Fruit fly (Drosophila melanogaster) whole organism, adult: ENCODE measurements around the gene Tsp66E.
A peak's percentile ranks its signal among the peaks of the same experiment; 100 is the strongest.

Experiments used
- CG11617 ChIP-seq: fragments of 200-800 bp; sonication (Bioruptor generic); optimal IDR thresholded peaks from 2 replicates; lab custom pipeline; 2017; ENCODE audit warnings: mild to moderate bottlenecking, missing biosample characterization, missing genetic modification reagents, missing genetic modification characterization
- CG12768 ChIP-seq: fragments of 200-800 bp; sonication (Bioruptor generic); optimal IDR thresholded peaks from 2 replicates; lab custom pipeline; 2017; ENCODE audit warnings: missing biosample characterization, missing genetic modification characterization, mild to moderate bottlenecking, moderate library complexity, missing genetic modification reagents
- CG14711 ChIP-seq: fragments of 200-800 bp; sonication (Bioruptor generic); optimal IDR thresholded peaks from 2 replicates; lab custom pipeline; 2018; ENCODE audit warnings: missing biosample characterization, mild to moderate bottlenecking, missing genetic modification characterization, moderate library complexity
- CG1620 ChIP-seq: fragments of 200-800 bp; sonication (Bioruptor generic); optimal IDR thresholded peaks from 2 replicates; lab custom pipeline; 2016; ENCODE audit warnings: missing biosample characterization, missing genetic modification characterization
- CG33017 ChIP-seq: fragments of 200-800 bp; sonication (Bioruptor generic); optimal IDR thresholded peaks from 2 replicates; lab custom pipeline; 2018; ENCODE audit warnings: missing biosample characterization, mild to moderate bottlenecking, missing genetic modification characterization, moderate library complexity
- CG5204 ChIP-seq: fragments of 200-800 bp; sonication (Bioruptor generic); optimal IDR thresholded peaks from 2 replicates; lab custom pipeline; 2016; ENCODE audit warnings: missing biosample characterization, missing genetic modification characterization
- CG7045 ChIP-seq: fragments of 200-800 bp; sonication (Bioruptor generic); optimal IDR thresholded peaks from 2 replicates; lab custom pipeline; 2017; ENCODE audit warnings: missing biosample characterization, mild to moderate bottlenecking, missing genetic modification characterization
- CG7101 ChIP-seq: fragments of 200-800 bp; sonication (Bioruptor generic); optimal IDR thresholded peaks from 2 replicates; lab custom pipeline; 2018; ENCODE audit warnings: missing biosample characterization, mild to moderate bottlenecking, missing genetic modification characterization, moderate library complexity
- Clk ChIP-seq: fragments of 200-800 bp; sonication (Bioruptor generic); optimal IDR thresholded peaks from 2 replicates; lab custom pipeline; 2017; ENCODE audit warnings: missing biosample characterization, missing genetic modification characterization
- Crg-1 ChIP-seq: fragments of 200-800 bp; sonication (Bioruptor generic); optimal IDR thresholded peaks from 2 replicates; lab custom pipeline; 2016; ENCODE audit warnings: missing biosample characterization, missing genetic modification characterization
- Hr96 ChIP-seq: fragments of 200-800 bp; sonication (Bioruptor generic); optimal IDR thresholded peaks from 2 replicates; lab custom pipeline; 2016; ENCODE audit warnings: missing biosample characterization, missing genetic modification characterization
- Mnt ChIP-seq: fragments of 200-800 bp; sonication (Bioruptor generic); optimal IDR thresholded peaks from 2 replicates; lab custom pipeline; 2016; ENCODE audit warnings: missing biosample characterization, mild to moderate bottlenecking, missing genetic modification characterization
- bab1 ChIP-seq: fragments of 200-800 bp; sonication (Bioruptor generic); optimal IDR thresholded peaks from 3 replicates; lab custom pipeline; 2019; ENCODE audit warnings: missing biosample characterization, mild to moderate bottlenecking, missing genetic modification characterization, moderate library complexity
- cic ChIP-seq: fragments of 200-800 bp; sonication (Bioruptor generic); optimal IDR thresholded peaks from 2 replicates; lab custom pipeline; 2017; ENCODE audit warnings: missing biosample characterization, mild to moderate bottlenecking, missing genetic modification characterization, moderate library complexity
- cnc ChIP-seq, 2 experiments: fragments of >200 bp; optimal IDR thresholded peaks; 2 replicates each; lab custom pipeline; 2017
- kay ChIP-seq: fragments of 200-800 bp; sonication (Bioruptor generic); peaks from one replicate; lab custom pipeline; 2016; ENCODE audit warnings: missing biosample characterization, missing genetic modification characterization, borderline replicate concordance
- ovo ChIP-seq: fragments of 200-800 bp; sonication (Bioruptor generic); optimal IDR thresholded peaks from 2 replicates; lab custom pipeline; 2016; ENCODE audit warnings: missing biosample characterization, missing genetic modification characterization
- pad ChIP-seq: fragments of 200-800 bp; sonication (Bioruptor generic); optimal IDR thresholded peaks from 3 replicates; lab custom pipeline; 2017; ENCODE audit warnings: missing biosample characterization, missing genetic modification characterization, mild to moderate bottlenecking, moderate library complexity, missing genetic modification reagents
- tj ChIP-seq: fragments of 200-800 bp; sonication (Bioruptor generic); optimal IDR thresholded peaks from 3 replicates; lab custom pipeline; 2017; ENCODE audit warnings: missing biosample characterization, mild to moderate bottlenecking, missing genetic modification characterization, moderate library complexity
- toe ChIP-seq: fragments of 200-800 bp; sonication (Bioruptor generic); optimal IDR thresholded peaks from 2 replicates; lab custom pipeline; 2016; ENCODE audit warnings: missing biosample characterization, missing genetic modification characterization

The Tsp66E gene

DNA sequence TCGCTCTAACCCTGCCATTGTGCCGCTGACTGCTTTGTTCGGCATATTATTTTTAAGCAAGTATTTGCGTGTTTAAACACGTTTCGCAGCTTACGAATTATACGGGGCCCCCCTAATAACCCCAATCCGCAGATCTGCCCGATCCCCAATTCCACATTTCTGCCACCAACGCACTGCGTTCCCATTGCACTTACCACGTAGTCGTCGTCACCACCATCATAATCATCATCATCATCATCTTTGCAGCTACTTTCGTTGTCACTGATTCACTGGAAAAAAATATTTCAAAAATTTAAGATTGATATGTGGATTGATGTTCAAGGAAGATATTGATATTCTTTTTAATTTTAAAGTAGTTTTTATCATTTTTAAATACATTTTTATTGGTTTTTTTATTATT is 32.8 kb upstream of the Tsp66E start:
- TF ChIP-seq cic (GFP tag; lab: Kevin White, UChicago), result no peak
- no peak for TF ChIP-seq Crg-1 (GFP tag; lab: Kevin White, UChicago)
- TF ChIP-seq toe (GFP tag; lab: Kevin White, UChicago), result no peak
- TF ChIP-seq ovo (GFP tag; lab: Kevin White, UChicago), result no peak
- no peak for TF ChIP-seq CG7045 (GFP tag; lab: Kevin White, UChicago)
- TF ChIP-seq Hr96 (GFP tag; lab: Kevin White, UChicago), result no peak
- TF ChIP-seq Clk (GFP tag; lab: Kevin White, UChicago), result no peak
- no peak for TF ChIP-seq CG7101 (tag; lab: Kevin White, UChicago)
- TF ChIP-seq CG1620 (GFP tag; lab: Kevin White, UChicago), result no peak
- no peak for TF ChIP-seq kay (GFP tag; lab: Kevin White, UChicago)

dm6 chr3L:8881778-8882366 is 30.4 kb upstream of the Tsp66E start:
- TF ChIP-seq toe (GFP tag; lab: Kevin White, UChicago), result no peak
- no peak for TF ChIP-seq CG14711
- no peak for TF ChIP-seq Mnt (GFP tag; lab: Kevin White, UChicago)
- no peak for TF ChIP-seq CG12768
- TF ChIP-seq CG33017 (tag; lab: Kevin White, UChicago), result no peak
- no peak for TF ChIP-seq kay (GFP tag; lab: Kevin White, UChicago)
- TF ChIP-seq cic (GFP tag; lab: Kevin White, UChicago), result no peak
- TF ChIP-seq Hr96 (GFP tag; lab: Kevin White, UChicago), result no peak
- TF ChIP-seq Crg-1 (GFP tag; lab: Kevin White, UChicago), result no peak
- no peak for TF ChIP-seq CG7045 (GFP tag; lab: Kevin White, UChicago)
- no peak for TF ChIP-seq cnc (optimal IDR thresholded peaks at IDR 0.05; lab: Kevin White, UChicago)
- TF ChIP-seq CG5204 (GFP tag; lab: Kevin White, UChicago), result no peak
- no peak for TF ChIP-seq CG7101 (tag; lab: Kevin White, UChicago)
- TF ChIP-seq tj (GFP tag; lab: Kevin White, UChicago), result no peak

dm6 chr3L:8888533-8888932 is 23.8 kb upstream of the Tsp66E start, which contains the start of gene CG43169:
TSS of gene CG43169 (minus strand) at chr3L:8888633.
- TF ChIP-seq Hr96 (GFP tag; lab: Kevin White, UChicago), result no peak
- no peak for TF ChIP-seq CG7101 (tag; lab: Kevin White, UChicago)
- no peak for TF ChIP-seq CG7045 (GFP tag; lab: Kevin White, UChicago)
- no peak for TF ChIP-seq CG1620 (GFP tag; lab: Kevin White, UChicago)
- TF ChIP-seq kay (GFP tag; lab: Kevin White, UChicago), result no peak
- TF ChIP-seq Mnt (GFP tag; lab: Kevin White, UChicago), result no peak
- no peak for TF ChIP-seq pad (GFP tag; lab: Kevin White, UChicago)
- no peak for TF ChIP-seq tj (GFP tag; lab: Kevin White, UChicago)
- no peak for TF ChIP-seq toe (GFP tag; lab: Kevin White, UChicago)
- no peak for TF ChIP-seq CG5204 (GFP tag; lab: Kevin White, UChicago)
- no peak for TF ChIP-seq CG33017 (tag; lab: Kevin White, UChicago)
- no peak for TF ChIP-seq Clk (GFP tag; lab: Kevin White, UChicago)
- TF ChIP-seq bab1 (GFP tag; lab: Kevin White, UChicago), result no peak
- TF ChIP-seq CG14711, result no peak
- no peak for TF ChIP-seq CG12768
- no peak for TF ChIP-seq cnc (optimal IDR thresholded peaks at IDR 0.05; lab: Kevin White, UChicago)
- TF ChIP-seq ovo (GFP tag; lab: Kevin White, UChicago), result no peak
- no peak for TF ChIP-seq CG11617 (GFP tag; lab: Kevin White, UChicago)
- no peak for TF ChIP-seq cic (GFP tag; lab: Kevin White, UChicago)

- TF ChIP-seq CG14711 (no peak), CG1620 (GFP tag; lab: Kevin White, UChicago) (no peak), ovo (GFP tag; lab: Kevin White, UChicago) (no peak), tj (GFP tag; lab: Kevin White, UChicago) (no peak), cnc (optimal IDR thresholded peaks at IDR 0.05; lab: Kevin White, UChicago) (no peak), Mnt (GFP tag; lab: Kevin White, UChicago) (no peak), bab1 (GFP tag; lab: Kevin White, UChicago) (no peak), CG33017 (tag; lab: Kevin White, UChicago) (no peak), CG5204 (GFP tag; lab: Kevin White, UChicago) (no peak), pad (GFP tag; lab: Kevin White, UChicago) (no peak), Crg-1 (GFP tag; lab: Kevin White, UChicago) (no peak), cic (GFP tag; lab: Kevin White, UChicago) (no peak), toe (GFP tag; lab: Kevin White, UChicago) (no peak)
Observed at dm6 chr3L:8891167-8891618, 21.1 kb upstream of the Tsp66E start, which contains the start of gene Mcm7. TSS of gene Mcm7 (plus strand) at chr3L:8891596.

DNA sequence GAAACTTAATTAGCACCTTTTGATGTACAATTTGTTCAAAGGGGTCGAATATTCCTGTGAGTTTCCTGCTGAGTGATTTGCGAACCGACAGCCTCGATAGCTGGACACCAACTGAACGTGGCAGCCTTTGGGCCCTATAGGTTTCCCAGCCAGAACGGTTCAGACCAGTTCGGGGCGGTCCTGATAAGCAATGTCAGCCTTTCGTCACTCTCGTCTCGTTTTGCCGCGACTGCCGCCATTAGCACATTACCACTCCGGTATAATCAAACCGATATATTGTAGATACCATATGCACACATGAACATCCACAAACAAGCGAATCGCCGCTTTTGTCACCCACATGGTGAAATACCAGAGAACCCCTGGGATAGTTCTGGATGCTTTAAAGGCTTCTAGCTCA is 7.2 kb upstream of the Tsp66E start, which contains the start of gene TrpA1:
Gene TrpA1, minus strand, starts transcription at position 101 of the 400 bp plus-strand sequence.
- TF ChIP-seq CG12768 (no peak), tj (GFP tag; lab: Kevin White, UChicago) (no peak), ovo (GFP tag; lab: Kevin White, UChicago) (no peak)

DNA sequence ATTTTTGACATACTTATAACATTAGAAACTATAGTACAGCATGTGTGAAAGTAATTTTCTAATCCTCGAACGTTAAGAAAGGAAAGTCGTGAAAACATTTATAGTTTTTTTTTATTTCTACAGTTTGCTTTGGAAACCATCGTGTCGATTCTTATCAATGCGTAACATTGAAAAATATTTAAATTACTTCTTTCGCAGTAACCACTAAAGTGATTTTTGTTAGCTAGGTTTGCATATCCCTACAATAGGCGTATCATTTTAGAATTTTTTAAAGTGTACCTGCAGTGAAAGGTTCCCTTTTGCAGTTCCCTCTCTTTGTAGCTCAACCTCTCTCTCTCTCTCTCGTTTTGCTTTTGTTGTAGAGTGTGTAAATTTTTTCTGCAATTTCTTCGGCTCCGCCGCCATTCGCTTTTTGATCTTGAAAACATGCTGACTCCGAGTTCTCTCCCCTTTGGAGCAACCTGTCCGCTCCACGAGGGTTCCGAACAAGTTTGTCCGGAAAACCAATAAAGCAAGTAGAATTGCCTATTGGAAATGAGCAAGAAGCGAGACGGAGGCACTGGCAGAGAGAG is 1.3 kb downstream of the Tsp66E start:
- TF ChIP-seq tj (GFP tag; lab: Kevin White, UChicago), result peak; percentile 11
- TF ChIP-seq CG1620 (GFP tag; lab: Kevin White, UChicago), result no peak
- TF ChIP-seq kay (GFP tag; lab: Kevin White, UChicago), result peak; percentile 81
- peak; percentile 10 for TF ChIP-seq bab1 (GFP tag; lab: Kevin White, UChicago)
